Worm (Caenorhabditis elegans) whole organism, L3 larva: Measurements from ENCODE around the gene ZK1098.6.

Experiments used
- R02D3.7 ChIP-seq: fragments of 150-350 bp; optimal IDR thresholded peaks from 2 replicates; lab custom pipeline; 2014; ENCODE audit warnings: missing biosample characterization, missing genetic modification characterization
- aly-2 ChIP-seq: fragments of 150-350 bp; optimal IDR thresholded peaks from 2 replicates; lab custom pipeline; 2014; ENCODE audit warnings: missing biosample characterization, missing genetic modification characterization
- ama-1 ChIP-seq: fragments of 150-350 bp; optimal IDR thresholded peaks from 2 replicates; lab custom pipeline; 2018
- ceh-16 ChIP-seq: sonication (generic microtip); optimal IDR thresholded peaks from 2 replicates; lab custom pipeline; 2017; ENCODE audit warnings: missing biosample characterization, missing genetic modification characterization
- ceh-28 ChIP-seq: fragments of 150-350 bp; optimal IDR thresholded peaks from 2 replicates; lab custom pipeline; 2014; ENCODE audit warnings: missing biosample characterization, missing genetic modification reagents, missing genetic modification characterization
- ceh-82 ChIP-seq: fragments of 150-350 bp; optimal IDR thresholded peaks from 2 replicates; lab custom pipeline; 2014; ENCODE audit warnings: missing biosample characterization, missing genetic modification characterization
- ceh-9 ChIP-seq: sonication (generic microtip); optimal IDR thresholded peaks from 2 replicates; lab custom pipeline; 2018; ENCODE audit warnings: missing biosample characterization, missing genetic modification characterization
- daf-12 ChIP-seq: fragments of 150-350 bp; optimal IDR thresholded peaks from 2 replicates; lab custom pipeline; 2014; ENCODE audit warnings: missing biosample characterization, missing genetic modification reagents, missing genetic modification characterization
- egl-27 ChIP-seq: sonication (generic microtip); optimal IDR thresholded peaks from 4 replicates; lab custom pipeline; 2017; ENCODE audit warnings: missing biosample characterization, missing genetic modification reagents, missing genetic modification characterization
- egl-5 ChIP-seq: fragments of 150-350 bp; optimal IDR thresholded peaks from 2 replicates; lab custom pipeline; 2017; ENCODE audit warnings: missing biosample characterization, missing genetic modification reagents, missing genetic modification characterization, inconsistent platforms
- elt-1 ChIP-seq: fragments of 150-350 bp; optimal IDR thresholded peaks from 2 replicates; lab custom pipeline; 2014; ENCODE audit warnings: missing biosample characterization, missing genetic modification characterization
- elt-2 ChIP-seq: sonication (generic microtip); optimal IDR thresholded peaks from 2 replicates; lab custom pipeline; 2016; ENCODE audit warnings: missing genetic modification reagents, mild to moderate bottlenecking, missing genetic modification characterization, missing compliant biosample characterization
- elt-3 ChIP-seq, 3 experiments: fragments of 150-350 bp in 1 of 3; sonication (generic microtip) in 2 of 3; optimal IDR thresholded peaks; 2 replicates in 2 of 3; 4 replicates in 1 of 3; lab custom pipeline; 2014 to 2017; ENCODE audit warnings: missing biosample characterization in 3 of 3, missing genetic modification characterization in 3 of 3
- eor-1 ChIP-seq, 2 experiments: fragments of 150-350 bp; optimal IDR thresholded peaks; 2 replicates each; lab custom pipeline; 2014 to 2018; ENCODE audit warnings: missing biosample characterization in 2 of 2, missing genetic modification characterization in 2 of 2
- fkh-10 ChIP-seq: sonication (generic microtip); optimal IDR thresholded peaks from 2 replicates; lab custom pipeline; 2017; ENCODE audit warnings: missing biosample characterization, missing genetic modification reagents, missing genetic modification characterization
- fkh-2 ChIP-seq: fragments of 150-350 bp; optimal IDR thresholded peaks from 2 replicates; lab custom pipeline; 2014; ENCODE audit warnings: missing biosample characterization, missing genetic modification reagents, missing genetic modification characterization
- fos-1 ChIP-seq: fragments of 150-350 bp; optimal IDR thresholded peaks from 2 replicates; lab custom pipeline; 2014; ENCODE audit warnings: missing biosample characterization, missing genetic modification characterization
- jun-1 ChIP-seq: fragments of 150-350 bp; optimal IDR thresholded peaks from 2 replicates; lab custom pipeline; 2014; ENCODE audit warnings: missing biosample characterization, missing genetic modification reagents, missing genetic modification characterization
- lin-39 ChIP-seq: fragments of 150-350 bp; optimal IDR thresholded peaks from 2 replicates; lab custom pipeline; 2018; ENCODE audit warnings: missing biosample characterization, missing genetic modification reagents, missing genetic modification characterization
- lsy-12 ChIP-seq: sonication (generic microtip); optimal IDR thresholded peaks from 2 replicates; lab custom pipeline; 2016; ENCODE audit warnings: mild to moderate bottlenecking, missing genetic modification characterization, missing compliant biosample characterization
- mdl-1 ChIP-seq: fragments of 150-350 bp; optimal IDR thresholded peaks from 2 replicates; lab custom pipeline; 2014; ENCODE audit warnings: missing biosample characterization, missing genetic modification characterization
- mml-1 ChIP-seq: fragments of 150-350 bp; sonication (generic microtip); optimal IDR thresholded peaks from 3 replicates; lab custom pipeline; 2014; ENCODE audit warnings: missing biosample characterization, missing genetic modification characterization
- nhr-12 ChIP-seq: fragments of 150-350 bp; optimal IDR thresholded peaks from 2 replicates; lab custom pipeline; 2014; ENCODE audit warnings: missing biosample characterization, missing genetic modification characterization
- nhr-237 ChIP-seq: fragments of 150-350 bp; optimal IDR thresholded peaks from 2 replicates; lab custom pipeline; 2014; ENCODE audit warnings: missing biosample characterization, missing genetic modification characterization
- nhr-25 ChIP-seq: sonication (generic microtip); optimal IDR thresholded peaks from 2 replicates; lab custom pipeline; 2017; ENCODE audit warnings: missing biosample characterization, missing genetic modification characterization
- nhr-28 ChIP-seq: fragments of 150-350 bp; optimal IDR thresholded peaks from 2 replicates; lab custom pipeline; 2014; ENCODE audit warnings: missing biosample characterization, missing genetic modification characterization
- nhr-43 ChIP-seq: sonication (generic microtip); optimal IDR thresholded peaks from 2 replicates; lab custom pipeline; 2016; ENCODE audit warnings: mild to moderate bottlenecking, missing genetic modification characterization, missing compliant biosample characterization; ENCODE audit not compliant: poor library complexity, severe bottlenecking
- nhr-67 ChIP-seq: fragments of 150-350 bp; optimal IDR thresholded peaks from 2 replicates; lab custom pipeline; 2014; ENCODE audit warnings: missing biosample characterization, missing genetic modification characterization
- nhr-76 ChIP-seq: fragments of 150-350 bp; sonication (generic microtip); optimal IDR thresholded peaks from 5 replicates; lab custom pipeline; 2014; ENCODE audit warnings: missing biosample characterization, missing genetic modification characterization
- nhr-77 ChIP-seq: fragments of 150-350 bp; optimal IDR thresholded peaks from 2 replicates; lab custom pipeline; 2014; ENCODE audit warnings: missing biosample characterization, missing genetic modification characterization
- pha-4 ChIP-seq: fragments of 150-350 bp; optimal IDR thresholded peaks from 2 replicates; lab custom pipeline; 2014; ENCODE audit warnings: missing biosample characterization, missing genetic modification reagents, missing genetic modification characterization
- pqm-1 ChIP-seq: fragments of 150-350 bp; optimal IDR thresholded peaks from 2 replicates; lab custom pipeline; 2017; ENCODE audit warnings: missing biosample characterization, missing genetic modification characterization, inconsistent platforms
- sea-2 ChIP-seq: fragments of 150-350 bp; sonication (generic microtip); optimal IDR thresholded peaks from 4 replicates; lab custom pipeline; 2014; ENCODE audit warnings: missing biosample characterization, missing genetic modification reagents, missing genetic modification characterization
- skn-1 ChIP-seq: fragments of 150-350 bp; optimal IDR thresholded peaks from 2 replicates; lab custom pipeline; 2014; ENCODE audit warnings: missing biosample characterization, missing genetic modification characterization
- snpc-4 ChIP-seq: fragments of 150-350 bp; optimal IDR thresholded peaks from 2 replicates; lab custom pipeline; 2014; ENCODE audit warnings: missing biosample characterization, missing genetic modification characterization
- unc-39 ChIP-seq: sonication (generic microtip); optimal IDR thresholded peaks from 4 replicates; lab custom pipeline; 2017; ENCODE audit warnings: missing biosample characterization, missing genetic modification characterization

The ZK1098.6 gene

ce11 chrIII:9556300-9556699, 29.3 kb downstream of the ZK1098.6 start, which contains the start of gene ZK1098.11:
Gene ZK1098.11, plus strand, starts transcription at chrIII:9556600.
- TF ChIP-seq mml-1 (tag; lab: Kevin White, UChicago) (no peak), egl-27 (no peak), fkh-10 (GFP tag; lab: Kevin White, UChicago) (no peak), sea-2 (GFP tag; lab: Kevin White, UChicago) (no peak), aly-2 (no peak), nhr-67 (tag; lab: Kevin White, UChicago) (no peak), snpc-4 (tag; lab: Kevin White, UChicago) (no peak), pha-4 (tag; lab: Kevin White, UChicago) (no peak), elt-2 (tag; lab: Kevin White, UChicago) (no peak), ceh-28 (tag; lab: Kevin White, UChicago) (no peak), ceh-16 (tag; lab: Kevin White, UChicago) (no peak), eor-1 (tag; optimal IDR thresholded peaks at IDR 0.05; lab: Kevin White, UChicago) (no peak), fos-1 (tag; lab: Kevin White, UChicago) (no peak), pqm-1 (tag; lab: Kevin White, UChicago) (no peak), jun-1 (tag; lab: Kevin White, UChicago) (no peak), nhr-77 (tag; lab: Kevin White, UChicago) (no peak), R02D3.7 (tag; lab: Kevin White, UChicago) (no peak), ama-1 (no peak), lin-39 (tag; lab: Kevin White, UChicago) (no peak)

DNA sequence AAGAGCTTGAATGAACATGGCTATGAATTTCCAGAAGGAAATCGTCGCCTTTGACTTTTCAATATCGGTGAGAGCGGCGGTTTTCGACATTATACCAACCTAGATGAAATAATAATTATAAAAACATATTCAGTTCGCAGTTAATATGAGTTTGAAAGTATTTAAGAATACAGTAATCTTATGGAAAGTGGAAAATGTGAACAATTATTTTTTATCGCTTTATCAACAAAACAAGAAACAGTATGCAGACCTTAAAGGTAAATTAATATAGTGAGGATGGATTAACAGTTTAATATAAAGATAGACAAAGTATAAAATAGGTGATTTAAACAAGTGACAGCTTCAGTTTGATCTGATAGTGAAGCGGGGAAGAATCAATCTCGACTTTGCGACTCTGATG, 31.5 kb downstream of the ZK1098.6 start, which contains the start of gene C48B4.6:
C48B4.6 (minus strand) TSS at position 101 of the 400 bp plus-strand sequence.
- no peak for TF ChIP-seq ama-1
- no peak for TF ChIP-seq ceh-16 (tag; lab: Kevin White, UChicago)
- TF ChIP-seq fkh-10 (GFP tag; lab: Kevin White, UChicago): no peak
- no peak for TF ChIP-seq elt-1 (tag; lab: Kevin White, UChicago)
- no peak for TF ChIP-seq fkh-2 (tag; lab: Kevin White, UChicago)
- TF ChIP-seq elt-2 (tag; lab: Kevin White, UChicago): no peak
- TF ChIP-seq nhr-25 (tag; lab: Kevin White, UChicago): no peak
- TF ChIP-seq fos-1 (tag; lab: Kevin White, UChicago): no peak
- TF ChIP-seq R02D3.7 (tag; lab: Kevin White, UChicago): no peak
- TF ChIP-seq nhr-12 (tag; lab: Kevin White, UChicago): no peak
- no peak for TF ChIP-seq ceh-82 (tag; lab: Kevin White, UChicago)
- no peak for TF ChIP-seq nhr-28 (tag; lab: Kevin White, UChicago)
- TF ChIP-seq snpc-4 (tag; lab: Kevin White, UChicago): no peak
- TF ChIP-seq egl-27: no peak

DNA sequence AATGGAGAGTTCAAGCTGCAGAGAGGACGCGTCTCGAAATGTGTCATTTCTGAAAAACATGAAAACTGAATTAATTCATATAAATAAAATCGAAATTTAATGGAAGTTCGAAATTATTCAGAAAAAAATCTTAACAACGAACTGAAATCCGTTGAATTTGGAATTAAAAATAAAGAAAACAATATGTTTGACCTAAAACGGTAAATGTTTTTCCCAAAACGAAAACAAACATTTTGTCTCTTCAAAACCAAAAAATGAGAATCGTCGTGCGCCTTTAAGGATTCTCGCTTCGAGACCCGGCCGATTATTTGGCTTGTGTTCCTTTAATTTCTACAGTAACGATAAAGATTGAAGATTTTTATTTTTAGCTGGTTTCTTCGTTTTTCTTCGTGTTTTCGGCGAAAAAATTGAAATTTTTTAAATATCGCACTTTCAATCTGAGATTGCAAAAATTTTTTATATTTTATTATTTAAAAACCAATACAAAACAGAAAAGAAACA, 32.5 kb downstream of the ZK1098.6 start, which contains the start of gene C48B4.7:
C48B4.7 (minus strand) TSS at position 51 of the 501 bp plus-strand sequence.
- TF ChIP-seq nhr-28 (tag; lab: Kevin White, UChicago) (no peak), ama-1 (no peak), fkh-2 (tag; lab: Kevin White, UChicago) (no peak), mml-1 (tag; lab: Kevin White, UChicago) (no peak), mdl-1 (no peak), elt-3 (tag; optimal IDR thresholded peaks at IDR 0.05; lab: Kevin White, UChicago) (no peak), lin-39 (tag; lab: Kevin White, UChicago) (no peak), fkh-10 (GFP tag; lab: Kevin White, UChicago) (no peak), egl-5 (tag; lab: Kevin White, UChicago) (no peak), ceh-9 (tag; lab: Kevin White, UChicago) (no peak), eor-1 (tag; optimal IDR thresholded peaks at IDR 0.05; lab: Kevin White, UChicago) (no peak), ceh-82 (tag; lab: Kevin White, UChicago) (no peak), jun-1 (tag; lab: Kevin White, UChicago) (no peak), nhr-67 (tag; lab: Kevin White, UChicago) (no peak), snpc-4 (tag; lab: Kevin White, UChicago) (no peak), nhr-76 (tag; lab: Kevin White, UChicago) (no peak), pqm-1 (tag; lab: Kevin White, UChicago) (no peak), nhr-43 (tag; lab: Kevin White, UChicago) (no peak)

- TF ChIP-seq ceh-9 (tag; lab: Kevin White, UChicago): no peak
- TF ChIP-seq, all 47 proteins: peak for 0
Measured at ce11 chrIII:9561158-9561557, 34.2 kb downstream of the ZK1098.6 start, which contains the start of gene C48B4.8. Gene C48B4.8, minus strand, starts transcription at chrIII:9561258.

DNA sequence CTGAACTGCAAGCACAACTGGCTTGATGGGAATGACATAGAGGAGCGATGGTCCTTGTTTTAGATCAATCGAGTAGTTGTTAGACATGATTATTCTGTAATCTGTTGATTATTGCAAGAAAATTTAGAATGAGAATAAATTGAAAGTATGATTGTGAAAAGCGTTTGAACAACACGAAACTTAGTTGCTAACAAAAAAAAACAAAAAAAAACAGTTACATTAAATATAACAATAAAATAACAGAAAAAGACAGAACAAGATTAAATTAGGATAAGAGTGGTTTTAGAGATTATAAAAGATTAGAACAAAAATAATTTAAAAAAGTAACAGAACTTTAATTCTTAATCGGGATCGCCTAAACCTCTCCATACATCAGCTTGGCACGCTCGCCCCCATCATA, 36.3 kb downstream of the ZK1098.6 start, which contains the start of gene C48B4.9:
C48B4.9 (minus strand) TSS at position 101 of the 400 bp plus-strand sequence.
- TF ChIP-seq lsy-12 (tag; lab: Kevin White, UChicago) (no peak), ceh-82 (tag; lab: Kevin White, UChicago) (no peak), unc-39 (no peak), pha-4 (tag; lab: Kevin White, UChicago) (no peak), sea-2 (GFP tag; lab: Kevin White, UChicago) (no peak), egl-5 (tag; lab: Kevin White, UChicago) (no peak), ceh-9 (tag; lab: Kevin White, UChicago) (no peak), ama-1 (no peak), nhr-76 (tag; lab: Kevin White, UChicago) (no peak), nhr-77 (tag; lab: Kevin White, UChicago) (no peak), eor-1 (tag; optimal IDR thresholded peaks at IDR 0.05; lab: Kevin White, UChicago) (no peak), nhr-237 (no peak), R02D3.7 (tag; lab: Kevin White, UChicago) (no peak), daf-12 (no peak), snpc-4 (tag; lab: Kevin White, UChicago) (no peak), skn-1 (tag; lab: Kevin White, UChicago) (no peak)
